Worm (Caenorhabditis elegans): ENCODE measurements around the gene sqt-3.

sqt-3 gene

ce11 chrV:12343419-12343969 lies 9.1 kb upstream of the sqt-3 start, which contains the start of gene tomm-20 (continued):
- TF ChIP-seq dsc-1 (tag; optimal IDR thresholded peaks at IDR 0.05) (peak; percentile 95), sox-4 (tag; optimal IDR thresholded peaks at IDR 0.05) (peak; percentile 83), unc-30 (tag; optimal IDR thresholded peaks at IDR 0.05) (no peak), aha-1 (tag; optimal IDR thresholded peaks at IDR 0.05) (peak; percentile 69), nhr-28 (tag; optimal IDR thresholded peaks at IDR 0.05) (no peak), nhr-77 (tag; optimal IDR thresholded peaks at IDR 0.05) (peak; percentile 84), ceh-88 (GFP tag; IDR thresholded peaks at IDR 0.05) (peak; percentile 59; the same call in 1 of the 2 replicates)

- no peak for TF ChIP-seq ztf-4 (tag; optimal IDR thresholded peaks at IDR 0.05)
- TF ChIP-seq nhr-19 (GFP tag; conservative IDR thresholded peaks at IDR 0.05): no peak
- no peak for TF ChIP-seq grh-1 (GFP tag; IDR thresholded peaks at IDR 0.05)
These were observed 7.7 kb upstream of the sqt-3 start, which contains the start of gene F23H12.3 for ce11 chrV:12344845-12345244. F23H12.3 (plus strand) TSS chrV:12345145.

ce11 chrV:12345808-12346207 lies 6.7 kb upstream of the sqt-3 start, which contains the start of gene snb-2:
snb-2 (minus strand) TSS chrV:12345908.
- TF ChIP-seq lin-13 (GFP tag; optimal IDR thresholded peaks at IDR 0.05) (no peak), ceh-63 (GFP tag; optimal IDR thresholded peaks at IDR 0.05) (no peak), fkh-4 (tag; optimal IDR thresholded peaks at IDR 0.05; ENCODE audit: borderline replicate concordance) (no peak), grh-1 (GFP tag; IDR thresholded peaks at IDR 0.05) (no peak), tlp-1 (tag; optimal IDR thresholded peaks at IDR 0.05) (no peak), isw-1 (GFP tag; IDR thresholded peaks at IDR 0.05) (no peak)

ce11 chrV:12347854-12348253 lies 4.7 kb upstream of the sqt-3 start:
- TF ChIP-seq elt-2 (tag; optimal IDR thresholded peaks at IDR 0.05) (peak; percentile 26), lin-35 (GFP tag; optimal IDR thresholded peaks at IDR 0.05) (peak in 1 of 2 experiments; percentile 6), tbx-2 (tag; optimal IDR thresholded peaks at IDR 0.05) (no peak), fkh-4 (tag; optimal IDR thresholded peaks at IDR 0.05; ENCODE audit: borderline replicate concordance) (no peak), egl-27 (tag; optimal IDR thresholded peaks at IDR 0.05) (no peak), fkh-10 (GFP tag; optimal IDR thresholded peaks at IDR 0.05) (no peak)

- no peak for TF ChIP-seq hlh-4 (tag; optimal IDR thresholded peaks at IDR 0.05)
- peak; percentile 96 for TF ChIP-seq blmp-1 (tag; optimal IDR thresholded peaks at IDR 0.05)
These were observed 3.2 kb upstream of the sqt-3 start for ce11 chrV:12349365-12349764.

- TF ChIP-seq blmp-1 (tag; optimal IDR thresholded peaks at IDR 0.05) (peak; percentile 29), efl-1 (optimal IDR thresholded peaks at IDR 0.05) (no peak), efl-1 (GFP tag; optimal IDR thresholded peaks at IDR 0.05 in 1 of 2) (peak in 1 of 2 experiments; percentile 78), dsc-1 (tag; optimal IDR thresholded peaks at IDR 0.05) (no peak), elt-3 (tag; optimal IDR thresholded peaks at IDR 0.05) (peak in 1 of 6 experiments; percentile 7), nhr-20 (tag; optimal IDR thresholded peaks at IDR 0.05) (peak; percentile 3)
These were observed 703 bp upstream of the sqt-3 start for ce11 chrV:12351842-12352241.

ce11 chrV:12352881-12353280 lies 336 bp downstream of the sqt-3 start:
- TF ChIP-seq ama-1 (optimal IDR thresholded peaks at IDR 0.05) (peak; percentile 45), rnt-1 (tag; optimal IDR thresholded peaks at IDR 0.05) (no peak), lin-13 (GFP tag; optimal IDR thresholded peaks at IDR 0.05) (no peak), pqm-1 (tag; optimal IDR thresholded peaks at IDR 0.05) (no peak)

ce11 chrV:12353505-12353904 lies 960 bp downstream of the sqt-3 start:
- TF ChIP-seq lin-14 (GFP tag; optimal IDR thresholded peaks at IDR 0.05) (no peak), F16B12.6 (tag; optimal IDR thresholded peaks at IDR 0.05) (no peak), nhr-11 (tag; optimal IDR thresholded peaks at IDR 0.05) (no peak), efl-1 (optimal IDR thresholded peaks at IDR 0.05) (no peak), efl-1 (GFP tag; optimal IDR thresholded peaks at IDR 0.05 in 1 of 2) (peak in 1 of 2 experiments; percentile 51), pqm-1 (tag; optimal IDR thresholded peaks at IDR 0.05) (no peak), ceh-8 (GFP tag; optimal IDR thresholded peaks at IDR 0.05) (peak; percentile 79), nhr-85 (tag) (peak; percentile 13), lir-3 (tag; optimal IDR thresholded peaks at IDR 0.05; ENCODE audit: poor library complexity) (no peak), lsy-2 (tag; optimal IDR thresholded peaks at IDR 0.05) (no peak), vab-15 (tag; optimal IDR thresholded peaks at IDR 0.05) (no peak), fkh-4 (tag; optimal IDR thresholded peaks at IDR 0.05; ENCODE audit: borderline replicate concordance) (no peak), sup-37 (GFP tag; optimal IDR thresholded peaks at IDR 0.05) (no peak), snpc-4 (tag; optimal IDR thresholded peaks at IDR 0.05) (no peak), blmp-1 (tag; optimal IDR thresholded peaks at IDR 0.05) (no peak), C04F5.9 (tag; optimal IDR thresholded peaks at IDR 0.05) (no peak)

Data from whole organism, L1 larva.